Worm (Caenorhabditis elegans) whole organism, young adult: ENCODE data around the gene nck-1.

ENCODE experiments used
- B0261.1 ChIP-seq: sonication (generic microtip); optimal IDR thresholded peaks from 2 replicates; lab custom pipeline; 2016; ENCODE audit warnings: mild to moderate bottlenecking, missing genetic modification characterization, moderate library complexity, missing compliant biosample characterization
- C06A6.2 ChIP-seq: fragments of 200-800 bp; sonication (Bioruptor generic); conservative IDR thresholded peaks from 2 replicates; pipeline ENCODE4 v1.3.6; 2022; ENCODE audit warnings: missing genetic modification characterization, missing compliant biosample characterization
- D2030.7 ChIP-seq: fragments of 200-800 bp; sonication (Bioruptor generic); IDR thresholded peaks from 2 replicates; pipeline ENCODE4 v1.3.6; 2022; ENCODE audit warnings: missing genetic modification reagents, missing genetic modification characterization, missing compliant biosample characterization
- F22D6.2 ChIP-seq: sonication (generic microtip); optimal IDR thresholded peaks from 2 replicates; lab custom pipeline; 2016; ENCODE audit warnings: mild to moderate bottlenecking, missing genetic modification characterization, missing compliant biosample characterization
- F49E8.2 ChIP-seq: sonication (generic microtip); optimal IDR thresholded peaks from 3 replicates; lab custom pipeline; 2017; ENCODE audit warnings: missing genetic modification characterization, mild to moderate bottlenecking, missing compliant biosample characterization, antibody characterized with exemption, moderate library complexity; ENCODE audit not compliant: insufficient read depth
- F57A8.1 ChIP-seq: fragments of 200-800 bp; sonication (Bioruptor generic); optimal IDR thresholded peaks from 2 replicates; lab custom pipeline; 2018; ENCODE audit warnings: mild to moderate bottlenecking, missing genetic modification characterization, moderate library complexity, missing compliant biosample characterization
- K11D2.4 ChIP-seq: fragments of 200-800 bp; sonication (Bioruptor generic); IDR thresholded peaks from 2 replicates; pipeline ENCODE4 v1.3.6; 2022; ENCODE audit warnings: missing genetic modification reagents, missing genetic modification characterization, missing compliant biosample characterization
- K12H6.12 ChIP-seq: fragments of 200-800 bp; sonication (Bioruptor generic); optimal IDR thresholded peaks from 2 replicates; lab custom pipeline; 2018; ENCODE audit warnings: mild to moderate bottlenecking, missing genetic modification characterization, missing compliant biosample characterization
- T07F8.4 ChIP-seq: sonication (generic microtip); optimal IDR thresholded peaks from 2 replicates; lab custom pipeline; 2016; ENCODE audit warnings: mild to moderate bottlenecking, missing genetic modification characterization, moderate library complexity, missing compliant biosample characterization
- Y53F4B.3 ChIP-seq: fragments of 200-800 bp; sonication (Bioruptor generic); IDR thresholded peaks from 2 replicates; pipeline ENCODE4 v1.3.6; 2022; ENCODE audit warnings: missing genetic modification reagents, missing genetic modification characterization, missing compliant biosample characterization
- Y53G8AR.9 ChIP-seq: fragments of 200-800 bp; sonication (Bioruptor generic); conservative IDR thresholded peaks from 2 replicates; pipeline ENCODE4 v1.3.6; 2022; ENCODE audit warnings: missing genetic modification reagents, missing genetic modification characterization, missing compliant biosample characterization
- Y67H2A.10 ChIP-seq: fragments of 200-800 bp; sonication (Bioruptor generic); conservative IDR thresholded peaks from 2 replicates; pipeline ENCODE4 v1.3.6; 2022; ENCODE audit warnings: missing genetic modification reagents, missing genetic modification characterization, missing compliant biosample characterization
- Y79H2A.3 ChIP-seq: fragments of 200-800 bp; sonication (Bioruptor generic); conservative IDR thresholded peaks from 2 replicates; pipeline ENCODE4 v1.3.6; 2022; ENCODE audit warnings: missing genetic modification reagents, missing genetic modification characterization, missing compliant biosample characterization
- Y95B8A.8 ChIP-seq: fragments of 200-800 bp; sonication (Bioruptor generic); IDR thresholded peaks from 2 replicates; pipeline ENCODE4 v1.3.6; 2022; ENCODE audit warnings: missing genetic modification reagents, missing genetic modification characterization, missing compliant biosample characterization
- aptf-3 ChIP-seq: fragments of 200-800 bp; sonication (Bioruptor generic); IDR thresholded peaks from 2 replicates; pipeline ENCODE4 v1.3.6; 2022; ENCODE audit warnings: missing genetic modification characterization, missing compliant biosample characterization
- atf-7 ChIP-seq: sonication (generic microtip); optimal IDR thresholded peaks from 2 replicates; lab custom pipeline; 2017; ENCODE audit warnings: mild to moderate bottlenecking, missing genetic modification characterization, missing compliant biosample characterization
- bed-1 ChIP-seq: fragments of 200-800 bp; sonication (Bioruptor generic); IDR thresholded peaks from 2 replicates; pipeline ENCODE4 v1.3.6; 2022; ENCODE audit warnings: missing genetic modification reagents, missing genetic modification characterization, missing compliant biosample characterization
- bed-2 ChIP-seq: fragments of 200-800 bp; sonication (Bioruptor generic); IDR thresholded peaks from 2 replicates; pipeline ENCODE4 v1.3.6; 2022; ENCODE audit warnings: missing genetic modification reagents, missing genetic modification characterization, missing compliant biosample characterization
- ccch-3 ChIP-seq: fragments of 200-800 bp; sonication (Bioruptor generic); optimal IDR thresholded peaks from 2 replicates; lab custom pipeline; 2018; ENCODE audit warnings: mild to moderate bottlenecking, missing genetic modification characterization, missing compliant biosample characterization
- cebp-1 ChIP-seq, 2 experiments: fragments of 200-800 bp in 1 of 2; sonication (Bioruptor generic) in 1 of 2; sonication (generic microtip) in 1 of 2; IDR thresholded peaks in 1 of 2; optimal IDR thresholded peaks in 1 of 2; 2 replicates each; pipeline versions ENCODE4 v1.3.6 to Lab custom; 2017 to 2022; ENCODE audit warnings: missing compliant biosample characterization in 2 of 2, missing genetic modification characterization in 2 of 2, mild to moderate bottlenecking in 1 of 2, missing genetic modification reagents in 1 of 2, moderate library complexity in 1 of 2
- ceh-79 ChIP-seq: sonication (generic microtip); optimal IDR thresholded peaks from 2 replicates; lab custom pipeline; 2017; ENCODE audit warnings: mild to moderate bottlenecking, missing genetic modification characterization, missing compliant biosample characterization
- ceh-91 ChIP-seq: fragments of 200-800 bp; sonication (Bioruptor generic); IDR thresholded peaks from 2 replicates; pipeline ENCODE4 v1.3.6; 2022; ENCODE audit warnings: missing genetic modification reagents, missing genetic modification characterization, missing compliant biosample characterization
- chd-7 ChIP-seq: sonication (generic microtip); optimal IDR thresholded peaks from 2 replicates; lab custom pipeline; 2016; ENCODE audit warnings: mild to moderate bottlenecking, missing genetic modification characterization, moderate library complexity, missing compliant biosample characterization
- dpff-1 ChIP-seq: sonication (generic microtip); optimal IDR thresholded peaks from 2 replicates; lab custom pipeline; 2017; ENCODE audit warnings: mild to moderate bottlenecking, missing genetic modification characterization, missing compliant biosample characterization
- dpl-1 ChIP-seq: fragments of 150-350 bp; optimal IDR thresholded peaks from 2 replicates; lab custom pipeline; 2014; ENCODE audit warnings: missing biosample characterization, missing genetic modification reagents, missing genetic modification characterization
- egl-44 ChIP-seq: fragments of 200-800 bp; sonication (Bioruptor generic); IDR thresholded peaks from 2 replicates; pipeline ENCODE4 v1.3.6; 2022; ENCODE audit warnings: missing genetic modification reagents, missing genetic modification characterization, missing compliant biosample characterization
- egrh-3 ChIP-seq: fragments of 200-800 bp; sonication (Bioruptor generic); IDR thresholded peaks from 2 replicates; pipeline ENCODE4 v1.3.6; 2022; ENCODE audit warnings: missing genetic modification reagents, missing genetic modification characterization, missing compliant biosample characterization
- hmg-1.2 ChIP-seq: fragments of 200-800 bp; sonication (Bioruptor generic); IDR thresholded peaks from 2 replicates; pipeline ENCODE4 v1.3.6; 2022; ENCODE audit warnings: missing genetic modification reagents, missing genetic modification characterization, missing compliant biosample characterization
- lin-26 ChIP-seq: fragments of 200-800 bp; sonication (Bioruptor generic); IDR thresholded peaks from 2 replicates; pipeline ENCODE4 v1.3.6; 2022; ENCODE audit warnings: missing genetic modification reagents, missing genetic modification characterization, missing compliant biosample characterization
- lin-35 ChIP-seq, 3 experiments: fragments of 150-350 bp in 2 of 3; sonication (generic microtip) in 1 of 3; optimal IDR thresholded peaks; 2 replicates each; lab custom pipeline; 2014 to 2018; ENCODE audit warnings: missing biosample characterization in 3 of 3, missing genetic modification characterization in 3 of 3, missing genetic modification reagents in 3 of 3
- lin-54 ChIP-seq: fragments of 200-800 bp; sonication (Bioruptor generic); optimal IDR thresholded peaks from 2 replicates; lab custom pipeline; 2018; ENCODE audit warnings: mild to moderate bottlenecking, missing genetic modification characterization, missing compliant biosample characterization
- lsl-1 ChIP-seq: fragments of 200-800 bp; sonication (Bioruptor generic); optimal IDR thresholded peaks from 2 replicates; lab custom pipeline; 2018; ENCODE audit warnings: mild to moderate bottlenecking, missing genetic modification characterization, moderate library complexity, missing compliant biosample characterization
- mcd-1 ChIP-seq: fragments of 200-800 bp; sonication (Bioruptor generic); IDR thresholded peaks from 2 replicates; pipeline ENCODE4 v1.3.6; 2022; ENCODE audit warnings: missing genetic modification reagents, missing genetic modification characterization, missing compliant biosample characterization
- mes-4 ChIP-seq: sonication (generic microtip); optimal IDR thresholded peaks from 2 replicates; lab custom pipeline; 2016; ENCODE audit warnings: missing genotype, missing genetic modification characterization, missing compliant biosample characterization
- mxl-1 ChIP-seq: sonication (generic microtip); optimal IDR thresholded peaks from 2 replicates; lab custom pipeline; 2016; ENCODE audit warnings: missing genetic modification characterization, missing compliant biosample characterization
- nhr-179 ChIP-seq: sonication (generic microtip); optimal IDR thresholded peaks from 2 replicates; lab custom pipeline; 2016; ENCODE audit warnings: mild to moderate bottlenecking, missing genetic modification characterization, missing compliant biosample characterization
- nhr-27 ChIP-seq: fragments of 200-800 bp; sonication (Bioruptor generic); optimal IDR thresholded peaks from 2 replicates; lab custom pipeline; 2018; ENCODE audit warnings: mild to moderate bottlenecking, missing genetic modification characterization, moderate library complexity, missing compliant biosample characterization
- nhr-90 ChIP-seq: sonication (generic microtip); optimal IDR thresholded peaks from 2 replicates; lab custom pipeline; 2016; ENCODE audit warnings: missing genotype, mild to moderate bottlenecking, missing genetic modification characterization, missing compliant biosample characterization
- pbrm-1 ChIP-seq: fragments of 200-800 bp; sonication (Bioruptor generic); IDR thresholded peaks from 2 replicates; pipeline ENCODE4 v1.3.6; 2022; ENCODE audit warnings: missing genetic modification reagents, missing genetic modification characterization, missing compliant biosample characterization
- rec-8 ChIP-seq, 2 experiments: sonication (generic microtip); optimal IDR thresholded peaks; 2 replicates each; lab custom pipeline; 2016; ENCODE audit warnings: mild to moderate bottlenecking in 2 of 2, missing genetic modification characterization in 2 of 2, missing genetic modification reagents in 2 of 2, missing genotype in 2 of 2, missing biosample characterization in 1 of 2, missing compliant biosample characterization in 1 of 2, moderate library complexity in 1 of 2
- sea-2 ChIP-seq: fragments of 200-800 bp; sonication (Bioruptor generic); IDR thresholded peaks from 2 replicates; pipeline ENCODE4 v1.3.6; 2022; ENCODE audit warnings: missing genetic modification characterization, missing compliant biosample characterization
- snpc-1.3 ChIP-seq: sonication (generic microtip); optimal IDR thresholded peaks from 2 replicates; lab custom pipeline; 2017; ENCODE audit warnings: missing genetic modification characterization, mild to moderate bottlenecking, missing compliant biosample characterization, antibody characterized with exemption, moderate library complexity, missing genotype, missing genetic modification reagents; ENCODE audit not compliant: insufficient read depth
- sptf-2 ChIP-seq: fragments of 200-800 bp; sonication (Bioruptor generic); optimal IDR thresholded peaks from 2 replicates; lab custom pipeline; 2018; ENCODE audit warnings: mild to moderate bottlenecking, missing genetic modification characterization, missing compliant biosample characterization
- unc-130 ChIP-seq: sonication (generic microtip); optimal IDR thresholded peaks from 2 replicates; lab custom pipeline; 2016; ENCODE audit warnings: missing genetic modification reagents, missing genetic modification characterization, missing compliant biosample characterization
- unc-62 ChIP-seq: fragments of 150-350 bp; optimal IDR thresholded peaks from 2 replicates; lab custom pipeline; 2014; ENCODE audit warnings: missing biosample characterization, missing genetic modification reagents, missing genetic modification characterization
- ztf-18 ChIP-seq: sonication (generic microtip); optimal IDR thresholded peaks from 2 replicates; lab custom pipeline; 2016; ENCODE audit warnings: missing genotype, mild to moderate bottlenecking, missing genetic modification characterization, missing compliant biosample characterization
- ztf-25 ChIP-seq: fragments of 200-800 bp; sonication (Bioruptor generic); IDR thresholded peaks from 2 replicates; pipeline ENCODE4 v1.3.6; 2022; ENCODE audit warnings: missing genetic modification reagents, missing genetic modification characterization, missing compliant biosample characterization

nck-1 gene

DNA sequence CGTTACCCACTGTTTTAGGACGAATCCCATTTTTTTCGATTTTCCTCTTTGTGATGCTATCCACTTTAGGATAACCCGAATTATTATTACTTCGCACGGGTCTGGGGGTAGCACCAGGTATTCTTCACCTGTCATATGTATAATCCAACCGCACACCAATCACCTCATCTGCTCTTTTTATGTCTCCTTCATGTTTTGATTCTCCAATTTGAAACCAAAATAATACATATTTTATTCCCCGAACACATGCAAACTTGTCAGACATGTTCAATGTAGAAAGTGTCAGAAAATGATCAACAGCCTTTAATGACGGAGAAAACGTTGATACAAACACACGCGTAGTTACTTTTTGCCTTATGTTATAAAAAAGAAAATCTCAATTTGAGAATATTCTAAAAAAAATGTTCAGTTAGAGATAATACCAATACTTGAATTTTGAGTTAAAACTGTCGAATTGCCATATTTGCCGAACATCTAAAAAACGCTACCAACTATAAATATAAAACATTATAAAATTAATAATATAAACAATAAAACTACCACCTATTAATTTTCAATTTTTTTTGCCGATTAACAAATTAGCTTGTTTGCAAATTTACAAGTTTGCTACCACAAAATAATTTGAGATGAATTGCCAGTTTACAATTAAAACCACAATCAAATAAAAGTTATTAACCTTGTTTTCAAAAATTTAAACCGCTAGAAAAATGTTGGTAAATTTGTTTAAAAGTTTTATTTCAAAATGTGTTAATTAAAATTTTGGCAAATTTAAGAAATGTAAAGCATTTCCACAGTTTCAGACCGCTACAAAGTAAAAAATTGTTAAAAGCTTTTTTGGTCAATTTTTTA, 5.4 kb downstream of the nck-1 start (continued):
- TF ChIP-seq Y53G8AR.9 (GFP tag; lab: Robert Waterston, UW): peak; percentile 59
- TF ChIP-seq Y79H2A.3 (GFP tag; lab: Robert Waterston, UW): no peak
- TF ChIP-seq cebp-1 (GFP tag; IDR thresholded peaks at IDR 0.05; lab: Robert Waterston, UW): no peak
- peak; percentile 60 for TF ChIP-seq cebp-1 (tag; optimal IDR thresholded peaks at IDR 0.05; lab: Kevin White, UChicago)
- no peak for TF ChIP-seq F22D6.2 (tag; lab: Kevin White, UChicago)
- peak; percentile 48 for TF ChIP-seq chd-7 (tag; lab: Kevin White, UChicago)
- no peak for TF ChIP-seq nhr-179 (tag; lab: Kevin White, UChicago)
- no peak for TF ChIP-seq mes-4 (tag; lab: Kevin White, UChicago)
- no peak for TF ChIP-seq nhr-27 (tag; lab: Kevin White, UChicago)
- TF ChIP-seq Y53F4B.3 (GFP tag; lab: Robert Waterston, UW): no peak
- no peak for TF ChIP-seq egrh-3 (GFP tag; lab: Robert Waterston, UW)
- peak; percentile 90 for TF ChIP-seq nhr-90
- no peak for TF ChIP-seq F57A8.1 (GFP tag; lab: Kevin White, UChicago)
- TF ChIP-seq sptf-2 (GFP tag; lab: Kevin White, UChicago): no peak
- peak; percentile 74; the same call in 1 of the 2 replicates for TF ChIP-seq pbrm-1
- TF ChIP-seq mcd-1 (GFP tag; lab: Robert Waterston, UW): no peak
- no peak for TF ChIP-seq snpc-1.3
- TF ChIP-seq ceh-79 (tag; lab: Kevin White, UChicago): no peak
- TF ChIP-seq K12H6.12: peak; percentile 35
- no peak for TF ChIP-seq bed-1 (GFP tag; lab: Robert Waterston, UW)
- TF ChIP-seq T07F8.4 (tag; lab: Kevin White, UChicago): no peak
- peak; percentile 6 for TF ChIP-seq unc-130
- no peak for TF ChIP-seq ccch-3
- TF ChIP-seq lsl-1 (GFP tag; lab: Kevin White, UChicago): no peak
- TF ChIP-seq K11D2.4 (GFP tag; lab: Robert Waterston, UW): no peak
- TF ChIP-seq B0261.1: no peak
- no peak for TF ChIP-seq F49E8.2
- TF ChIP-seq mxl-1 (tag; lab: Kevin White, UChicago): no peak
- no peak for TF ChIP-seq aptf-3 (GFP tag; lab: Robert Waterston, UW)
- TF ChIP-seq sea-2 (GFP tag; lab: Robert Waterston, UW): no peak
- no peak; the same call in 1 of the 2 replicates for TF ChIP-seq lin-26 (GFP tag; lab: Robert Waterston, UW)
- TF ChIP-seq egl-44 (GFP tag; lab: Robert Waterston, UW): no peak
- TF ChIP-seq C06A6.2 (GFP tag; lab: Robert Waterston, UW): peak; percentile 27
- TF ChIP-seq ceh-91: no peak
- TF ChIP-seq hmg-1.2 (GFP tag; lab: Robert Waterston, UW): no peak; the same call in 1 of the 2 replicates
- no peak for TF ChIP-seq bed-2 (GFP tag; lab: Robert Waterston, UW)
- TF ChIP-seq ztf-18: no peak
- TF ChIP-seq atf-7 (tag; lab: Kevin White, UChicago): peak; percentile 59
- no peak for TF ChIP-seq rec-8 (tag; optimal IDR thresholded peaks at IDR 0.05; lab: Kevin White, UChicago)
- TF ChIP-seq Y95B8A.8 (GFP tag; lab: Robert Waterston, UW): no peak
- TF ChIP-seq lin-35 (GFP tag; optimal IDR thresholded peaks at IDR 0.05; lab: Kevin White, UChicago): peak in 1 of 3 experiments; percentile 78
- TF ChIP-seq ztf-25 (GFP tag; lab: Robert Waterston, UW): no peak
- peak; percentile 71 for TF ChIP-seq dpff-1 (tag; lab: Kevin White, UChicago)
- no peak for TF ChIP-seq lin-54 (GFP tag; lab: Kevin White, UChicago)
- TF ChIP-seq D2030.7: no peak
- TF ChIP-seq unc-62 (GFP tag; lab: Kevin White, UChicago): no peak
- no peak for TF ChIP-seq dpl-1
- TF ChIP-seq Y67H2A.10 (GFP tag; lab: Robert Waterston, UW): no peak
